Worm (Caenorhabditis elegans) whole organism, mixed stage, embryonic: ENCODE measurements around the gene npr-15.

Source experiments
- M03D4.4 ChIP-seq: sonication (generic microtip); optimal IDR thresholded peaks from 2 replicates; lab custom pipeline; 2017; ENCODE audit warnings: mild to moderate bottlenecking, missing genetic modification characterization, missing compliant biosample characterization
- bed-3 ChIP-seq: fragments of 200-800 bp; sonication (Bioruptor generic); optimal IDR thresholded peaks from 3 replicates; lab custom pipeline; 2018; ENCODE audit warnings: mild to moderate bottlenecking, missing genetic modification characterization, moderate library complexity, missing compliant biosample characterization
- blmp-1 ChIP-seq: fragments of 150-350 bp; optimal IDR thresholded peaks from 2 replicates; lab custom pipeline; 2014; ENCODE audit warnings: missing biosample characterization, missing genetic modification characterization
- ceh-39 ChIP-seq: fragments of 150-350 bp; optimal IDR thresholded peaks from 2 replicates; lab custom pipeline; 2014; ENCODE audit warnings: missing biosample characterization, missing genetic modification characterization
- ceh-43 ChIP-seq: fragments of 200-800 bp; sonication (Bioruptor generic); optimal IDR thresholded peaks from 2 replicates; lab custom pipeline; 2018; ENCODE audit warnings: mild to moderate bottlenecking, missing genetic modification characterization, moderate library complexity, missing compliant biosample characterization
- ceh-83 ChIP-seq: fragments of 200-800 bp; sonication (Bioruptor generic); optimal IDR thresholded peaks from 2 replicates; lab custom pipeline; 2018; ENCODE audit warnings: mild to moderate bottlenecking, missing genetic modification characterization, missing compliant biosample characterization
- ces-1 ChIP-seq: fragments of 150-350 bp; optimal IDR thresholded peaks from 2 replicates; lab custom pipeline; 2014; ENCODE audit warnings: missing biosample characterization, missing genetic modification reagents, missing genetic modification characterization
- cnd-1 ChIP-seq: fragments of 200-800 bp; sonication (Bioruptor generic); optimal IDR thresholded peaks from 2 replicates; lab custom pipeline; 2018; ENCODE audit warnings: mild to moderate bottlenecking, missing genetic modification characterization, missing compliant biosample characterization
- drap-1 ChIP-seq: fragments of 200-800 bp; sonication (Bioruptor generic); optimal IDR thresholded peaks from 3 replicates; lab custom pipeline; 2018; ENCODE audit warnings: mild to moderate bottlenecking, missing genetic modification characterization, missing compliant biosample characterization
- elt-1 ChIP-seq: sonication (generic microtip); optimal IDR thresholded peaks from 2 replicates; lab custom pipeline; 2017; ENCODE audit warnings: missing genetic modification characterization, mild to moderate bottlenecking, missing compliant biosample characterization, antibody characterized with exemption, moderate library complexity, borderline replicate concordance; ENCODE audit not compliant: insufficient read depth
- elt-3 ChIP-seq: fragments of 150-350 bp; optimal IDR thresholded peaks from 2 replicates; lab custom pipeline; 2014; ENCODE audit warnings: missing biosample characterization, missing genetic modification characterization
- flh-1 ChIP-seq: fragments of 200-800 bp; sonication (Bioruptor generic); optimal IDR thresholded peaks from 2 replicates; lab custom pipeline; 2018; ENCODE audit warnings: mild to moderate bottlenecking, missing genetic modification characterization, moderate library complexity, missing compliant biosample characterization
- ham-2 ChIP-seq: fragments of 200-800 bp; sonication (Bioruptor generic); optimal IDR thresholded peaks from 2 replicates; lab custom pipeline; 2018; ENCODE audit warnings: mild to moderate bottlenecking, missing genetic modification characterization, missing compliant biosample characterization
- hlh-1 ChIP-seq: fragments of 150-350 bp; optimal IDR thresholded peaks from 2 replicates; lab custom pipeline; 2014; ENCODE audit warnings: missing biosample characterization, missing genetic modification reagents, missing genetic modification characterization
- lin-13 ChIP-seq: fragments of 150-350 bp; optimal IDR thresholded peaks from 2 replicates; lab custom pipeline; 2014; ENCODE audit warnings: missing biosample characterization, missing genetic modification characterization
- lin-32 ChIP-seq: fragments of 200-800 bp; sonication (Bioruptor generic); optimal IDR thresholded peaks from 2 replicates; lab custom pipeline; 2018; ENCODE audit warnings: mild to moderate bottlenecking, missing genetic modification characterization, missing compliant biosample characterization
- mab-5 ChIP-seq: fragments of 150-350 bp; optimal IDR thresholded peaks from 2 replicates; lab custom pipeline; 2014; ENCODE audit warnings: missing biosample characterization, missing genetic modification characterization
- mls-2 ChIP-seq: sonication (generic microtip); optimal IDR thresholded peaks from 2 replicates; lab custom pipeline; 2016; ENCODE audit warnings: mild to moderate bottlenecking, missing genetic modification characterization, moderate library complexity, missing compliant biosample characterization
- nhr-12 ChIP-seq: fragments of 150-350 bp; optimal IDR thresholded peaks from 2 replicates; lab custom pipeline; 2014; ENCODE audit warnings: missing biosample characterization, missing genetic modification characterization
- nhr-2 ChIP-seq: fragments of 150-350 bp; optimal IDR thresholded peaks from 2 replicates; lab custom pipeline; 2014; ENCODE audit warnings: missing biosample characterization, missing genetic modification characterization
- nhr-237 ChIP-seq: fragments of 150-350 bp; optimal IDR thresholded peaks from 2 replicates; lab custom pipeline; 2014; ENCODE audit warnings: missing biosample characterization, missing genetic modification characterization
- nhr-28 ChIP-seq: fragments of 150-350 bp; optimal IDR thresholded peaks from 2 replicates; lab custom pipeline; 2014; ENCODE audit warnings: missing biosample characterization, missing genetic modification characterization
- nhr-76 ChIP-seq: sonication (generic microtip); optimal IDR thresholded peaks from 2 replicates; lab custom pipeline; 2017; ENCODE audit warnings: missing biosample characterization, missing genetic modification characterization
- sem-2 ChIP-seq: fragments of 200-800 bp; sonication (Bioruptor generic); optimal IDR thresholded peaks from 2 replicates; lab custom pipeline; 2018; ENCODE audit warnings: mild to moderate bottlenecking, missing genetic modification characterization, missing compliant biosample characterization
- snpc-4 ChIP-seq: fragments of 150-350 bp; optimal IDR thresholded peaks from 2 replicates; lab custom pipeline; 2014; ENCODE audit warnings: missing biosample characterization, missing genetic modification characterization
- sptf-1 ChIP-seq: sonication (generic microtip); optimal IDR thresholded peaks from 2 replicates; lab custom pipeline; 2017; ENCODE audit warnings: mild to moderate bottlenecking, missing genetic modification characterization, moderate library complexity, missing compliant biosample characterization
- tbx-8 ChIP-seq: fragments of 200-800 bp; sonication (Bioruptor generic); optimal IDR thresholded peaks from 2 replicates; lab custom pipeline; 2018; ENCODE audit warnings: mild to moderate bottlenecking, missing genetic modification characterization, moderate library complexity, missing compliant biosample characterization
- unc-120 ChIP-seq: sonication (generic microtip); optimal IDR thresholded peaks from 2 replicates; lab custom pipeline; 2017; ENCODE audit warnings: missing genetic modification characterization, missing compliant biosample characterization; ENCODE audit not compliant: poor library complexity, severe bottlenecking
- unc-39 ChIP-seq: fragments of 150-350 bp; optimal IDR thresholded peaks from 2 replicates; lab custom pipeline; 2014; ENCODE audit warnings: missing biosample characterization, missing genetic modification characterization
- zip-8 ChIP-seq: fragments of 150-350 bp; optimal IDR thresholded peaks from 2 replicates; lab custom pipeline; 2014; ENCODE audit warnings: missing biosample characterization, missing genetic modification characterization
- ztf-11 ChIP-seq: fragments of 150-350 bp; optimal IDR thresholded peaks from 2 replicates; lab custom pipeline; 2014; ENCODE audit warnings: missing biosample characterization, missing genetic modification characterization

The npr-15 gene

ce11 chrIII:3701411-3702310 is 7.2 kb upstream of the npr-15 start, which contains the start of the genes pdi-1 and C14B1.2:
pdi-1 (minus strand) TSS chrIII:3701461.
C14B1.2 (plus strand) TSS chrIII:3702260.
- TF ChIP-seq cnd-1 (tag; lab: Kevin White, UChicago) = no peak
- peak; percentile 18 for TF ChIP-seq M03D4.4 (tag; lab: Kevin White, UChicago)
- TF ChIP-seq mls-2 (tag; lab: Kevin White, UChicago) = no peak
- no peak for TF ChIP-seq lin-13 (tag; lab: Kevin White, UChicago)
- peak; percentile 16 for TF ChIP-seq sptf-1
- no peak for TF ChIP-seq snpc-4 (tag; lab: Kevin White, UChicago)
- no peak for TF ChIP-seq flh-1
- TF ChIP-seq sem-2 (GFP tag; lab: Kevin White, UChicago) = no peak
- no peak for TF ChIP-seq elt-1 (tag; lab: Kevin White, UChicago)
- no peak for TF ChIP-seq zip-8
- no peak for TF ChIP-seq nhr-12 (tag; lab: Kevin White, UChicago)
- no peak for TF ChIP-seq unc-39 (tag; lab: Kevin White, UChicago)
- no peak for TF ChIP-seq nhr-28 (tag; lab: Kevin White, UChicago)
- peak; percentile 50 for TF ChIP-seq ham-2 (GFP tag; lab: Kevin White, UChicago)
- TF ChIP-seq nhr-2 = peak; percentile 63
- no peak for TF ChIP-seq ceh-83
- TF ChIP-seq ceh-43 (GFP tag; lab: Kevin White, UChicago) = no peak
- TF ChIP-seq mab-5 (tag; lab: Kevin White, UChicago) = no peak

- TF ChIP-seq nhr-28 (tag; lab: Kevin White, UChicago) (no peak), tbx-8 (GFP tag; lab: Kevin White, UChicago) (no peak), elt-3 (no peak), hlh-1 (no peak), elt-1 (tag; lab: Kevin White, UChicago) (no peak), sem-2 (GFP tag; lab: Kevin White, UChicago) (no peak), ztf-11 (tag; lab: Kevin White, UChicago) (no peak), bed-3 (no peak), zip-8 (no peak), ham-2 (GFP tag; lab: Kevin White, UChicago) (no peak), lin-13 (tag; lab: Kevin White, UChicago) (no peak), mls-2 (tag; lab: Kevin White, UChicago) (no peak)
These were observed 4.8 kb upstream of the npr-15 start, which contains the start of gene cyn-9 for ce11 chrIII:3699275-3699674. cyn-9 (minus strand) TSS chrIII:3699640.

- TF ChIP-seq nhr-28 (tag; lab: Kevin White, UChicago) = no peak
- no peak for TF ChIP-seq ceh-39 (tag; lab: Kevin White, UChicago)
- TF ChIP-seq unc-120 (tag; lab: Kevin White, UChicago) = no peak
- no peak for TF ChIP-seq nhr-12 (tag; lab: Kevin White, UChicago)
- TF ChIP-seq M03D4.4 (tag; lab: Kevin White, UChicago) = no peak
- TF ChIP-seq blmp-1 = no peak
- TF ChIP-seq cnd-1 (tag; lab: Kevin White, UChicago) = no peak
- no peak for TF ChIP-seq hlh-1
- TF ChIP-seq ceh-43 (GFP tag; lab: Kevin White, UChicago) = no peak
- TF ChIP-seq ham-2 (GFP tag; lab: Kevin White, UChicago) = no peak
- TF ChIP-seq elt-1 (tag; lab: Kevin White, UChicago) = no peak
- no peak for TF ChIP-seq ztf-11 (tag; lab: Kevin White, UChicago)
- no peak for TF ChIP-seq nhr-76 (tag; lab: Kevin White, UChicago)
- no peak for TF ChIP-seq drap-1 (GFP tag; lab: Kevin White, UChicago)
- TF ChIP-seq flh-1 = no peak
- no peak for TF ChIP-seq lin-32
- no peak for TF ChIP-seq unc-39 (tag; lab: Kevin White, UChicago)
- no peak for TF ChIP-seq nhr-237
- TF ChIP-seq mls-2 (tag; lab: Kevin White, UChicago) = no peak
These were observed 3.9 kb upstream of the npr-15 start for ce11 chrIII:3698366-3698765.

ce11 chrIII:3692516-3692915 is 2.0 kb downstream of the npr-15 start:
- no peak for TF ChIP-seq ham-2 (GFP tag; lab: Kevin White, UChicago)
- TF ChIP-seq ces-1 (GFP tag; lab: Kevin White, UChicago) = peak; percentile 69
